Worm (Caenorhabditis elegans): ENCODE measurements around the gene T26A8.3.

The T26A8.3 gene

DNA sequence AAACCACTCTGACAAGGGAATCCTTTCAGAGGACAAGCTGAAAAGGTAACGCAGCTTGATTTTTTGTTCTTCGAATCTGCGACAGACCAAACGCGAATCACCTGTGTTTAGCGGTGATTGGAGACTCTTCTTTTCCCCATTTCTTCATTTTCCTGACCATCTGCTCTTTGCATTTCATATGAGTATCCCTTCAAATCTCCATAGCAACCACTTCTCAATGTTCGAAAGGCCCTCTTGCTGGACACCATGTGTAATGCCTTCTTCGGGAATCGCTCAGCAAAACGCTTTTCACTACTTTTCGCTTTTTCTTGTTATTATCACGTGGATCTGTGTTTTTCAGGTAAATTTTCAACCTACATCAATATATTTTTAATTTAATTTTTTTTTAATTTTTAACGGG, at the start of gene T26A8.3, which contains the start of gene tmem-231:
Gene T26A8.3 (minus strand): TSS at position 101 of the 400 bp plus-strand sequence.
Gene tmem-231 (plus strand): TSS at position 249 of the 400 bp plus-strand sequence.
- TF ChIP-seq ztf-29 (GFP tag; IDR thresholded peaks at IDR 0.05) (no peak), ztf-23 (GFP tag; IDR thresholded peaks at IDR 0.05) (no peak), ref-1 (GFP tag; conservative IDR thresholded peaks at IDR 0.05) (no peak), tab-1 (GFP tag; IDR thresholded peaks at IDR 0.05) (no peak), klf-2 (GFP tag; conservative IDR thresholded peaks at IDR 0.05) (no peak), med-1 (GFP tag; optimal IDR thresholded peaks at IDR 0.05; ENCODE audit: insufficient read depth) (no peak), cog-1 (tag; optimal IDR thresholded peaks at IDR 0.05) (no peak), flt-1 (GFP tag; IDR thresholded peaks at IDR 0.05) (no peak), T22C8.4 (GFP tag; IDR thresholded peaks at IDR 0.05) (no peak)

DNA sequence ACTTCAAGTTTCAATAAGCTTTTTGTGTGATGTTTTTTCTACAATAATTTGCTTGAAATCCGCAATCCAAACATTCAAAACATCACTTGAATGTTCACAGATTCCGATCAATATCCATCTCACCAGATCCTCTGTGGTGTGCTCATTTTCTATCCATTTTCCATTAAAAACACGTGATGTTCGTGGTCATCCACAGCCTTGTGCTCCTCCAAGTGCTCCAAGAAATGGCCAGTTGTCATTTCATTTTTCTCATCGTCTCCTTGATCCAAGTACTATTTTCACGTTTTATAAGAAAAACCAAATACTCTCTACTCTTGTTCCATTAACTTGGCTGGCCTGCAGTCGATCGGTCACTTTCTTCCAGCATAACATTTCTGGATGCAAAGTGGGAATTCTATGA, 49.7 kb upstream of the T26A8.3 start:
- TF ChIP-seq ztf-29 (GFP tag; IDR thresholded peaks at IDR 0.05) (no peak), med-1 (GFP tag; optimal IDR thresholded peaks at IDR 0.05; ENCODE audit: insufficient read depth) (no peak), tab-1 (GFP tag; IDR thresholded peaks at IDR 0.05) (no peak), T22C8.4 (GFP tag; IDR thresholded peaks at IDR 0.05) (no peak)

DNA sequence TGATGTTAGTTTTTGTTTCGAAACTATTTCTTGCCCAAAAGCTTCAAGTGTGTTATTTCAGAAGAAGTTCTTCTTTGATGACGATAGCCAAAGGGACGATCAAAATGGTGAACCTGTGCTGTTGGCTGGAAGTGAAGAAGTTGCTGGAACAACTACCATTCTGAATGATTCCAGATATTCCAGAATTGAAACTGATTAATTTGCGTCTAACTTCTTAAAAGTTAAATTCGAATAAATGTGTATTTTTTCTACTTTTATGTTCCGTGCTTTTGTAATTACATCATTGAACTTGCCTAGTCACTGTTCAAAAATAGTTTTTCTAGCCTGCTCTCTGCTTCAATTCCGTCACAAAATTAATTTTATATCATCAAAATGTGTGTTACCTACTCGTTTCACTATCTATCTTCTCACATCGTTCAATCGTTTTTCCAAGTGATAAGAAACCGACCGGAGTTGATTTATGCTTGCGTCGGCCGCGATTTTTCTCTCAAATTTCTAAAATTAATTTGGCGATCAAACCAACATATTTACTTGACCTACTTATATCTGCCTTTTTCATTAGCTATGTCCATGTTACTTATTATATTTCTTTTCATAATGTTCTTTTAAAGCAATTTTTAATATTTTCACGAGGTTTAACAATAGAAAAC, 48.7 kb upstream of the T26A8.3 start:
- TF ChIP-seq klf-2 (GFP tag; conservative IDR thresholded peaks at IDR 0.05) (no peak), cog-1 (tag; optimal IDR thresholded peaks at IDR 0.05) (no peak), ref-1 (GFP tag; conservative IDR thresholded peaks at IDR 0.05) (no peak), flt-1 (GFP tag; IDR thresholded peaks at IDR 0.05) (no peak), ztf-29 (GFP tag; IDR thresholded peaks at IDR 0.05) (no peak)

DNA sequence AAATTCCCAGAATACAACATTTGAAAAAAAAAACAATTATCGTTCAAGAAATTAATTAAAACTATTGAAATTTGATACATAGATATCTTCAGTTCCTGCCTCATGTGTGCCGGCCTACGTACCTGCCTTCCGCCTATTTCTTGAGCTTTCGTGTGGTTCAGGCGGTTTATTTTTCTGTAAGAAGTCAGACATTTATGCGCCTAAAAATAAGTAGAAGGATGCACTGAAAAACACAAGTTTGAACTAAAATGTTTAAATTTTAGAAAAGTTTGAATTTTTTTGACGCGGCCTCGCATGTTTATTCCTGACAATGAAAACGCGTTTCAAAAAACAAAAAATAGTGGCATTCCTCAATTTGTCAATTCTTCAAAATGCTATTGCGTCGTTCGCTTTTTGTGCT, 47.3 kb upstream of the T26A8.3 start, which contains the start of gene C28C12.11:
Gene C28C12.11 (plus strand): TSS at position 301 of the 400 bp plus-strand sequence.
- TF ChIP-seq tab-1 (GFP tag; IDR thresholded peaks at IDR 0.05) = no peak
- no peak for TF ChIP-seq T22C8.4 (GFP tag; IDR thresholded peaks at IDR 0.05)
- no peak for TF ChIP-seq ztf-29 (GFP tag; IDR thresholded peaks at IDR 0.05)

DNA sequence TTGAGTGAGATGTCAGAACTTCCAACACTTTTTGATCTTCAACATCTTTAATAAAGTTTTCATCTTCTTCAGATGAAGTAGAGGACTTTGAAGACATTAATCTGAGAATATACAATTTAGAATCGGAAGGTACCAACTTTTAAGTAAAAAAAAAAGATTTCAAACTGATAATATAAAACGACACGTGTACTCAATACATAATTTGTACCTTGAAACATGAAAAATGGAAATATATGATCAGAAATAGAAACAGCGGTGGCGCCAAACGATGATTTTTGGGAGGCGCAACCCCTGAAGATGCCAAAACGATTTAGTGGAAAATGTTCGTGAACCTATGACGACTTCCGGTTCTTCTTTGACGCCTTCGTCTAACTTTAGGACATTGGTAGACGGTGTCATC, 46.1 kb upstream of the T26A8.3 start, which contains the start of gene oat-1:
Gene oat-1 (minus strand): TSS at position 101 of the 400 bp plus-strand sequence.
- TF ChIP-seq T22C8.4 (GFP tag; IDR thresholded peaks at IDR 0.05) = no peak
- TF ChIP-seq ztf-29 (GFP tag; IDR thresholded peaks at IDR 0.05) = no peak
- TF ChIP-seq ztf-23 (GFP tag; IDR thresholded peaks at IDR 0.05) = no peak
- TF ChIP-seq flt-1 (GFP tag; IDR thresholded peaks at IDR 0.05) = no peak
- no peak for TF ChIP-seq cog-1 (tag; optimal IDR thresholded peaks at IDR 0.05)
- TF ChIP-seq ref-1 (GFP tag; conservative IDR thresholded peaks at IDR 0.05) = no peak
- TF ChIP-seq klf-2 (GFP tag; conservative IDR thresholded peaks at IDR 0.05) = no peak
- no peak for TF ChIP-seq med-1 (GFP tag; optimal IDR thresholded peaks at IDR 0.05; ENCODE audit: insufficient read depth)
- no peak for TF ChIP-seq tab-1 (GFP tag; IDR thresholded peaks at IDR 0.05)

DNA sequence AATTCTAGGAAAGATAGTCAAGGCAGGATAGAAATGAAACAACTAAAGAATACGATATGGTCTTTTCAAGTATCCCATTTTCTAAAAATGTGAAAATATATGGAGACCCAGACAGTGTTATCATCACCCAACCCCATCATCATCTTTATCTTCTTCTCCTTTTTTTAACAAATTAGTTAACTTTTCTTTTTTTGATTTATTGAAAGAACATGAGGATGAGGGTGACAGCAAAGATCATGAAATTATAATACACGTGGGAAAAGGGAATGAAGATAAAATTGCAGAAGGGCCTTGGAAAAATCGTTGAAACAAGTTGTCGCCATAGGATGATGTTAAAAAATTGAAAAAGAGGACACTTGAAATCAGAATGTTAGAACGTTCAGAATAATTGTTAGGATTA, 37.8 kb upstream of the T26A8.3 start:
- TF ChIP-seq ztf-23 (GFP tag; IDR thresholded peaks at IDR 0.05) (no peak), ref-1 (GFP tag; conservative IDR thresholded peaks at IDR 0.05) (no peak), cog-1 (tag; optimal IDR thresholded peaks at IDR 0.05) (no peak), T22C8.4 (GFP tag; IDR thresholded peaks at IDR 0.05) (no peak), tab-1 (GFP tag; IDR thresholded peaks at IDR 0.05) (no peak), ztf-29 (GFP tag; IDR thresholded peaks at IDR 0.05) (no peak), flt-1 (GFP tag; IDR thresholded peaks at IDR 0.05) (no peak), klf-2 (GFP tag; conservative IDR thresholded peaks at IDR 0.05) (no peak), med-1 (GFP tag; optimal IDR thresholded peaks at IDR 0.05; ENCODE audit: insufficient read depth) (no peak)

DNA sequence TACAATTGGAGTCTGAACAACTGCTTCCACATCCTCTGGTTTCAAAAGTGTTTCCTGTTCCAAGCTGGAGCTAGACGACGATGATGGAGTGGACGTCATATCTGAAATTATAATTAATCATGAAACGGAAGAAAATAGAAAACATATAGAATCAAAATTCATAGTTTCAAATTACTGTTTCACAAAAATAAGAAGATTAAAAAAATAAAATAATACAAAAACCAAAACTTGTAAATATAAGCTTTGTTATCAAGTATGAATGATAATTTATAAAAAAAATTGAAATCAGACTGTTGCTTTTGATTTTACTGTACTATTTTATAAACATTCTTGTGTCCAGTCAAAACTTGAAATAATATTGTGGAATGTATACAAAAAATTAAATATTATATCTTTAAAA, 37.3 kb upstream of the T26A8.3 start, which contains the start of gene str-176:
Gene str-176 (minus strand): TSS at position 101 of the 400 bp plus-strand sequence.
- no peak for TF ChIP-seq ztf-23 (GFP tag; IDR thresholded peaks at IDR 0.05)
- no peak for TF ChIP-seq flt-1 (GFP tag; IDR thresholded peaks at IDR 0.05)
- TF ChIP-seq ref-1 (GFP tag; conservative IDR thresholded peaks at IDR 0.05) = no peak
- TF ChIP-seq med-1 (GFP tag; optimal IDR thresholded peaks at IDR 0.05; ENCODE audit: insufficient read depth) = no peak
- TF ChIP-seq ztf-29 (GFP tag; IDR thresholded peaks at IDR 0.05) = no peak
- no peak for TF ChIP-seq cog-1 (tag; optimal IDR thresholded peaks at IDR 0.05)
- TF ChIP-seq tab-1 (GFP tag; IDR thresholded peaks at IDR 0.05) = no peak

DNA sequence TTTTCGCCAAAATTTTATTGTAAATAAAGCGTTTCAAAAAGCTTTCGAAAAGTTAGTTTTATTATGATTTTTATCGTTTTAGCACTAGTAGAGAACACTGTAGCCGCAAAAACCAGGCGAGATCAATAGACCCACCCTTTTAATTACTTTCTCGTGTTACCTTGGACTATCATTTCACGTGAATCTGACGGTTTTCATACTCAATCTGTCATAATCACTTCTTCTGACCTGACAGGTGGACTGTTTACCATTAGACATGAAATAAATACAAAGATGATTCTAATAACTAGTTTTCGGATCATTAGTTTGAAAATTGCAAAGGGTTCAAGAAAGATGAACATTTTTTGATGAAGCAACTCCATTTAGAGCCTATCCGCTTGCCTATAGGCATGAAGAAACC, 36.6 kb upstream of the T26A8.3 start:
- TF ChIP-seq ref-1 (GFP tag; conservative IDR thresholded peaks at IDR 0.05) = no peak

DNA sequence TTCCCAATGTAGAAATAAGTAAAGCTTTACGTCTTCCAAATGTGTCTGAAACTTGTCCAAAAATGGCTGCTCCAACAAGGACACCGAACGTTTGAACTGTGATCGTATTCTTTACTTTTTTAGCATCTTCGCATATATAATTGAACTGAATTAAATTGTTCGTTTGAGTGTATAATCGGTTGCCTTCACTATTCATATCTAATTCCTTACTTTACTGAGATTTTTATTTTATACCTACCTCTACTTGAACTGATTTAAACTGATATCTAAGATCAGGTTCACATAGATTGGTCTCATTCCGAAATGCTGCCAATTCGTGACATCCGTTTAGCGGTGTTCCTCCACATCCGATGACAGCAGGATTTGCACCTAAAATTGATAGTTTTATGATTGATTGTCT, 35.9 kb upstream of the T26A8.3 start:
- TF ChIP-seq tab-1 (GFP tag; IDR thresholded peaks at IDR 0.05) (no peak), ref-1 (GFP tag; conservative IDR thresholded peaks at IDR 0.05) (no peak), ztf-23 (GFP tag; IDR thresholded peaks at IDR 0.05) (no peak)

DNA sequence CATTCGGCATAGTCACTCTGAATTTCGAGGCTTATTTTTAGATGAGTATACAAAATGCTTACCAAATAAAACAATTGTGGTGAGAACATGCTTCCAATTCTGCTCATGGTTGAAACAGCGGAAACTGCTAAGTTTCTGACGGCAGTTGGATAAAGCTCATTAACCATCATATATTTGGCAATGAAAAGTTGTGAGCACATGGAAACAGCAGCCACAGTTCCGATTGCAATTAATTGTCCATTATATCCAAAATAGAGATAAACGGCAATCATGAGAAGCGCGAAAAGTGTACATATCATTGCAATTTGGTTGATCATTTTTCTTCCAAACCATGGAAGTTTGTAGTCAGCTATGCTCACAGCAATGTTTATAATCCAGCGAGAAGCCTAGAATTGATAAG, 34.7 kb upstream of the T26A8.3 start:
- TF ChIP-seq tab-1 (GFP tag; IDR thresholded peaks at IDR 0.05) (no peak), med-1 (GFP tag; optimal IDR thresholded peaks at IDR 0.05; ENCODE audit: insufficient read depth) (no peak), ztf-23 (GFP tag; IDR thresholded peaks at IDR 0.05) (no peak), cog-1 (tag; optimal IDR thresholded peaks at IDR 0.05) (no peak), ref-1 (GFP tag; conservative IDR thresholded peaks at IDR 0.05) (no peak), T22C8.4 (GFP tag; IDR thresholded peaks at IDR 0.05) (no peak), ztf-29 (GFP tag; IDR thresholded peaks at IDR 0.05) (no peak), klf-2 (GFP tag; conservative IDR thresholded peaks at IDR 0.05) (no peak), flt-1 (GFP tag; IDR thresholded peaks at IDR 0.05) (no peak)

DNA sequence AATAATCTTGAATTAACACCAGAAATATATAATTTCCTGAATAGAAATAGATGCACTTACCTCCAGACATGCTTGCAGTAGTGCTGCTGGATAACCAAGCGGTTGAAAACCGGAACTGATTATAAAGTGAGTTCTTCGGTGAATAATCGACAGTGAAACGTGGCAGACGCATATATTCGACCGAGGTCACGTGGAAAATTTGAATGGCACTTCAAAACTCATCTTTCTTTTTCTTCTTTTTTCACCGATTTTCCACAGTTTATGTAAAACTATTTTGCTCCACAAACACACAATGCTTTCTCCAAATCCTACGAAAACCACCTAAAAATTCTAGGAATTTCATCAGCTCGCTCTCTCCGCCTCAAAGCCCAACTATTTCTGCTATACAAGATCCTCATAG, 33.8 kb upstream of the T26A8.3 start, which contains the start of gene ant-1.4:
Gene ant-1.4 (minus strand): TSS at position 101 of the 400 bp plus-strand sequence.
- TF ChIP-seq ztf-29 (GFP tag; IDR thresholded peaks at IDR 0.05) (no peak), ref-1 (GFP tag; conservative IDR thresholded peaks at IDR 0.05) (no peak), ztf-23 (GFP tag; IDR thresholded peaks at IDR 0.05) (no peak), cog-1 (tag; optimal IDR thresholded peaks at IDR 0.05) (no peak), tab-1 (GFP tag; IDR thresholded peaks at IDR 0.05) (no peak), flt-1 (GFP tag; IDR thresholded peaks at IDR 0.05) (no peak), T22C8.4 (GFP tag; IDR thresholded peaks at IDR 0.05) (no peak), klf-2 (GFP tag; conservative IDR thresholded peaks at IDR 0.05) (no peak), med-1 (GFP tag; optimal IDR thresholded peaks at IDR 0.05; ENCODE audit: insufficient read depth) (no peak)
